Fruit fly (Drosophila melanogaster) whole organism, embryonic: ENCODE results near the gene CG9240.

Experiments used
- Asciz ChIP-seq: fragments of 200-800 bp; sonication (Bioruptor generic); optimal IDR thresholded peaks from 2 replicates; lab custom pipeline; 2017; ENCODE audit warnings: missing biosample characterization, mild to moderate bottlenecking, missing genetic modification characterization, missing genetic modification reagents
- CG10274 ChIP-seq: fragments of 200-800 bp; sonication (Bioruptor generic); optimal IDR thresholded peaks from 3 replicates; lab custom pipeline; 2017; ENCODE audit warnings: missing biosample characterization, mild to moderate bottlenecking, missing genetic modification characterization
- CG10431 ChIP-seq: fragments of 200-800 bp; sonication (Bioruptor generic); optimal IDR thresholded peaks from 3 replicates; lab custom pipeline; 2018; ENCODE audit warnings: missing biosample characterization, mild to moderate bottlenecking, missing genetic modification characterization
- CG12769 ChIP-seq: fragments of 200-800 bp; sonication (Bioruptor generic); optimal IDR thresholded peaks from 2 replicates; lab custom pipeline; 2019; ENCODE audit warnings: missing biosample characterization, mild to moderate bottlenecking, missing genetic modification characterization, moderate library complexity
- CG13296 ChIP-seq: fragments of 200-800 bp; sonication (Bioruptor generic); optimal IDR thresholded peaks from 3 replicates; lab custom pipeline; 2018; ENCODE audit warnings: missing biosample characterization, mild to moderate bottlenecking, missing genetic modification characterization
- CG15514 ChIP-seq: fragments of 200-800 bp; sonication (Bioruptor generic); optimal IDR thresholded peaks from 3 replicates; lab custom pipeline; 2017; ENCODE audit warnings: missing biosample characterization, missing genetic modification characterization, mild to moderate bottlenecking, moderate library complexity, missing genetic modification reagents
- CG15696 ChIP-seq: fragments of 200-800 bp; sonication (Bioruptor generic); optimal IDR thresholded peaks from 2 replicates; lab custom pipeline; 2019; ENCODE audit warnings: missing biosample characterization, mild to moderate bottlenecking, missing genetic modification characterization, moderate library complexity
- CG16779 ChIP-seq: fragments of 200-800 bp; sonication (Bioruptor generic); IDR thresholded peaks from 2 replicates; pipeline ENCODE4 v1.3.6; 2022; ENCODE audit warnings: missing biosample characterization, missing genetic modification characterization
- CG17359 ChIP-seq: fragments of 200-800 bp; sonication (Bioruptor generic); optimal IDR thresholded peaks from 3 replicates; lab custom pipeline; 2018; ENCODE audit warnings: missing biosample characterization, mild to moderate bottlenecking, missing genetic modification characterization, moderate library complexity
- CG18476 ChIP-seq: fragments of 200-800 bp; sonication (Bioruptor generic); optimal IDR thresholded peaks from 2 replicates; lab custom pipeline; 2016; ENCODE audit warnings: missing biosample characterization, mild to moderate bottlenecking, missing genetic modification characterization
- CG18599 ChIP-seq: fragments of 200-800 bp; sonication (Bioruptor generic); optimal IDR thresholded peaks from 3 replicates; lab custom pipeline; 2017; ENCODE audit warnings: missing biosample characterization, missing genetic modification characterization, mild to moderate bottlenecking, moderate library complexity, missing genetic modification reagents
- CG33557 ChIP-seq: fragments of 200-800 bp; sonication (Bioruptor generic); optimal IDR thresholded peaks from 2 replicates; lab custom pipeline; 2019; ENCODE audit warnings: missing biosample characterization, mild to moderate bottlenecking, missing genetic modification characterization, moderate library complexity
- CG6254 ChIP-seq: fragments of 200-800 bp; sonication (Bioruptor generic); optimal IDR thresholded peaks from 3 replicates; lab custom pipeline; 2017; ENCODE audit warnings: mild to moderate bottlenecking, missing biosample characterization, missing genetic modification reagents, missing genetic modification characterization
- CG6791 ChIP-seq: fragments of 200-800 bp; sonication (Bioruptor generic); IDR thresholded peaks from 3 replicates; pipeline ENCODE4 v1.3.6; 2022; ENCODE audit warnings: missing biosample characterization, missing genetic modification characterization; ENCODE audit not compliant: partially characterized antibody
- CG7372 ChIP-seq: fragments of 200-800 bp; sonication (Bioruptor generic); IDR thresholded peaks from 2 replicates; pipeline ENCODE4 v1.3.6; 2022; ENCODE audit warnings: missing biosample characterization, missing genetic modification characterization
- CG7839 ChIP-seq: fragments of 200-800 bp; sonication (Bioruptor generic); optimal IDR thresholded peaks from 3 replicates; lab custom pipeline; 2018; ENCODE audit warnings: missing biosample characterization, mild to moderate bottlenecking, missing genetic modification characterization, moderate library complexity
- CG9609 ChIP-seq: fragments of 200-800 bp; sonication (Bioruptor generic); optimal IDR thresholded peaks from 3 replicates; lab custom pipeline; 2016; ENCODE audit warnings: missing biosample characterization, missing genetic modification characterization
- CG9817 ChIP-seq: fragments of 200-800 bp; sonication (Bioruptor generic); optimal IDR thresholded peaks from 2 replicates; lab custom pipeline; 2018; ENCODE audit warnings: missing biosample characterization, mild to moderate bottlenecking, missing genetic modification characterization, moderate library complexity
- D ChIP-seq, 2 experiments: fragments of 200-800 bp in 1 of 2; fragments of >200 bp in 1 of 2; sonication (Bioruptor generic) in 1 of 2; optimal IDR thresholded peaks; 2 replicates in 1 of 2; 3 replicates in 1 of 2; lab custom pipeline; 2017; ENCODE audit warnings: mild to moderate bottlenecking in 1 of 2, missing biosample characterization in 1 of 2, missing genetic modification characterization in 1 of 2, missing genetic modification reagents in 1 of 2
- Dbx ChIP-seq: fragments of 200-800 bp; sonication (Bioruptor generic); IDR thresholded peaks from 3 replicates; pipeline ENCODE4 v1.3.6; 2022; ENCODE audit warnings: missing biosample characterization, missing genetic modification characterization
- Ets97D ChIP-seq: fragments of 200-800 bp; sonication (Bioruptor generic); optimal IDR thresholded peaks from 3 replicates; lab custom pipeline; 2016; ENCODE audit warnings: missing biosample characterization, missing genetic modification characterization
- HLH4C ChIP-seq: fragments of 200-800 bp; sonication (Bioruptor generic); IDR thresholded peaks from 3 replicates; pipeline ENCODE4 v1.3.6; 2022; ENCODE audit warnings: missing biosample characterization, missing genetic modification characterization; ENCODE audit not compliant: partially characterized antibody
- Hand ChIP-seq: fragments of 200-800 bp; sonication (Bioruptor generic); optimal IDR thresholded peaks from 2 replicates; lab custom pipeline; 2017; ENCODE audit warnings: mild to moderate bottlenecking, missing biosample characterization, missing genetic modification reagents, missing genetic modification characterization
- Hmr ChIP-seq: fragments of 200-800 bp; sonication (Bioruptor generic); optimal IDR thresholded peaks from 3 replicates; lab custom pipeline; 2017; ENCODE audit warnings: mild to moderate bottlenecking, missing biosample characterization, missing genetic modification reagents, missing genetic modification characterization
- Hr39 ChIP-seq: fragments of >200 bp; optimal IDR thresholded peaks from 2 replicates; lab custom pipeline; 2017
- Lhr ChIP-seq: fragments of 200-800 bp; sonication (Bioruptor generic); optimal IDR thresholded peaks from 3 replicates; lab custom pipeline; 2017; ENCODE audit warnings: mild to moderate bottlenecking, missing biosample characterization, missing genetic modification reagents, missing genetic modification characterization
- Lpt ChIP-seq: fragments of >200 bp; optimal IDR thresholded peaks from 2 replicates; lab custom pipeline; 2018; ENCODE audit warnings: missing biosample characterization, missing genetic modification characterization
- NC2β ChIP-seq: fragments of 200-800 bp; sonication (Bioruptor generic); optimal IDR thresholded peaks from 2 replicates; lab custom pipeline; 2016; ENCODE audit warnings: missing biosample characterization, missing genetic modification characterization
- Opbp ChIP-seq: fragments of 200-800 bp; sonication (Bioruptor generic); IDR thresholded peaks from 3 replicates; pipeline ENCODE4 v1.3.6; 2022; ENCODE audit warnings: missing biosample characterization, missing genetic modification characterization; ENCODE audit not compliant: partially characterized antibody
- Rx ChIP-seq: fragments of 200-800 bp; sonication (Bioruptor generic); IDR thresholded peaks from 2 replicates; pipeline ENCODE4 v1.3.6; 2022; ENCODE audit warnings: missing biosample characterization, missing genetic modification characterization
- btn ChIP-seq: fragments of 200-800 bp; sonication (Bioruptor generic); optimal IDR thresholded peaks from 2 replicates; lab custom pipeline; 2016; ENCODE audit warnings: missing biosample characterization, missing genetic modification characterization
- dmrt11E ChIP-seq: fragments of 200-800 bp; sonication (Bioruptor generic); optimal IDR thresholded peaks from 3 replicates; lab custom pipeline; 2018; ENCODE audit warnings: missing biosample characterization, mild to moderate bottlenecking, missing genetic modification characterization, moderate library complexity
- ftz-f1 ChIP-seq: fragments of 200-800 bp; sonication (Bioruptor generic); optimal IDR thresholded peaks from 2 replicates; lab custom pipeline; 2016; ENCODE audit warnings: missing biosample characterization, missing genetic modification characterization
- fu2 ChIP-seq: fragments of 200-800 bp; sonication (Bioruptor generic); optimal IDR thresholded peaks from 2 replicates; lab custom pipeline; 2016; ENCODE audit warnings: missing biosample characterization, missing genetic modification characterization
- grau ChIP-seq: fragments of 200-800 bp; optimal IDR thresholded peaks from 3 replicates; lab custom pipeline; 2019; ENCODE audit warnings: missing biosample characterization, mild to moderate bottlenecking, missing genetic modification characterization, moderate library complexity
- kah ChIP-seq: fragments of 200-800 bp; sonication (Bioruptor generic); optimal IDR thresholded peaks from 2 replicates; lab custom pipeline; 2018; ENCODE audit warnings: missing biosample characterization, mild to moderate bottlenecking, missing genetic modification characterization
- ken ChIP-seq: fragments of 200-800 bp; sonication (Bioruptor generic); IDR thresholded peaks from 3 replicates; pipeline ENCODE4 v1.3.6; 2022; ENCODE audit warnings: missing biosample characterization, missing genetic modification characterization
- lov ChIP-seq, 2 experiments: fragments of 200-800 bp in 1 of 2; fragments of >200 bp in 1 of 2; sonication (Bioruptor generic) in 1 of 2; IDR thresholded peaks in 1 of 2; optimal IDR thresholded peaks in 1 of 2; 2 replicates in 1 of 2; 3 replicates in 1 of 2; pipeline versions ENCODE4 v1.3.6 to Lab custom; 2017 to 2022; ENCODE audit warnings: missing biosample characterization in 1 of 2, missing genetic modification characterization in 1 of 2
- onecut ChIP-seq: fragments of 200-800 bp; sonication (Bioruptor generic); IDR thresholded peaks from 2 replicates; pipeline ENCODE4 v1.3.6; 2022; ENCODE audit warnings: missing biosample characterization, missing genetic modification characterization
- phol ChIP-seq: fragments of 200-800 bp; sonication (Bioruptor generic); optimal IDR thresholded peaks from 3 replicates; lab custom pipeline; 2018; ENCODE audit warnings: missing biosample characterization, mild to moderate bottlenecking, missing genetic modification characterization, moderate library complexity
- pzg ChIP-seq: fragments of 200-800 bp; sonication (Bioruptor generic); optimal IDR thresholded peaks from 3 replicates; lab custom pipeline; 2018; ENCODE audit warnings: missing biosample characterization, mild to moderate bottlenecking, missing genetic modification characterization, moderate library complexity
- row ChIP-seq: fragments of 200-800 bp; sonication (Bioruptor generic); IDR thresholded peaks from 3 replicates; pipeline ENCODE4 v1.3.6; 2022; ENCODE audit warnings: missing biosample characterization, missing genetic modification characterization
- sens ChIP-seq: fragments of 200-800 bp; sonication (Bioruptor generic); peaks from one replicate; lab custom pipeline; 2016; ENCODE audit warnings: missing biosample characterization, missing genetic modification characterization
- sima ChIP-seq: fragments of 200-800 bp; sonication (Bioruptor generic); optimal IDR thresholded peaks from 2 replicates; lab custom pipeline; 2016; ENCODE audit warnings: missing biosample characterization, missing genetic modification characterization
- slp2 ChIP-seq: fragments of 200-800 bp; sonication (Bioruptor generic); optimal IDR thresholded peaks from 2 replicates; lab custom pipeline; 2016; ENCODE audit warnings: missing biosample characterization, missing genetic modification characterization
- vvl ChIP-seq: fragments of 200-800 bp; sonication (Bioruptor generic); IDR thresholded peaks from 2 replicates; pipeline ENCODE4 v1.3.6; 2022; ENCODE audit warnings: missing biosample characterization, missing genetic modification characterization
- wdn ChIP-seq: fragments of 200-800 bp; sonication (Bioruptor generic); IDR thresholded peaks from 2 replicates; pipeline ENCODE4 v1.3.6; 2022; ENCODE audit warnings: missing biosample characterization, missing genetic modification characterization
- z ChIP-seq: fragments of 200-800 bp; sonication (Bioruptor generic); IDR thresholded peaks from 3 replicates; pipeline ENCODE4 v1.3.6; 2022; ENCODE audit warnings: missing biosample characterization, missing genetic modification characterization
- zfh1 ChIP-seq: fragments of 200-800 bp; sonication (Bioruptor generic); IDR thresholded peaks from 3 replicates; pipeline ENCODE4 v1.3.6; 2022; ENCODE audit warnings: missing biosample characterization, missing genetic modification characterization

The CG9240 gene

dm6 chrX:15696854-15697540 lies 4.1 kb downstream of the CG9240 start, which contains the start of gene CG8128 (continued):
- TF ChIP-seq wdn (GFP tag; lab: Robert Waterston, UW) (no peak), lov (optimal IDR thresholded peaks at IDR 0.05; lab: Kevin White, UChicago) (no peak), lov (GFP tag; IDR thresholded peaks at IDR 0.05; lab: Robert Waterston, UW) (no peak), CG15514 (GFP tag; lab: Kevin White, UChicago) (peak; percentile 64), CG12769 (tag; lab: Kevin White, UChicago) (no peak), CG18599 (GFP tag; lab: Kevin White, UChicago) (no peak), CG7839 (tag; lab: Kevin White, UChicago) (peak; percentile 16), kah (GFP tag; lab: Kevin White, UChicago) (no peak), Asciz (GFP tag; lab: Kevin White, UChicago) (no peak), Rx (GFP tag; lab: Robert Waterston, UW) (no peak), z (GFP tag; lab: Robert Waterston, UW) (no peak), onecut (GFP tag; lab: Robert Waterston, UW) (no peak), pzg (GFP tag; lab: Kevin White, UChicago) (peak; percentile 45), slp2 (no peak), Hmr (GFP tag; lab: Kevin White, UChicago) (no peak), Ets97D (GFP tag; lab: Kevin White, UChicago) (peak; percentile 12), CG9817 (no peak), btn (GFP tag; lab: Kevin White, UChicago) (no peak), CG9609 (GFP tag; lab: Kevin White, UChicago) (no peak), sens (GFP tag; lab: Kevin White, UChicago) (peak; percentile 79), CG10431 (GFP tag; lab: Kevin White, UChicago) (no peak), grau (tag; lab: Kevin White, UChicago) (no peak), CG17359 (tag; lab: Kevin White, UChicago) (no peak), ftz-f1 (GFP tag; lab: Kevin White, UChicago) (no peak), sima (GFP tag; lab: Kevin White, UChicago) (no peak), vvl (GFP tag; lab: Robert Waterston, UW) (no peak), NC2β (no peak), Lpt (GFP tag; lab: Kevin White, UChicago) (no peak), CG7372 (GFP tag; lab: Robert Waterston, UW) (no peak), CG16779 (GFP tag; lab: Robert Waterston, UW) (no peak), Hr39 (lab: Kevin White, UChicago) (no peak), ken (no peak), D (optimal IDR thresholded peaks at IDR 0.05; lab: Kevin White, UChicago) (no peak), D (GFP tag; optimal IDR thresholded peaks at IDR 0.05; lab: Kevin White, UChicago) (no peak), CG18476 (GFP tag; lab: Kevin White, UChicago) (no peak), Opbp (GFP tag; lab: Robert Waterston, UW) (0 out of 3 replicates have a peak, but pooled peaks have one; percentile 39), CG15696 (no peak), Dbx (GFP tag; lab: Robert Waterston, UW) (no peak), CG33557 (GFP tag; lab: Kevin White, UChicago) (no peak), dmrt11E (tag; lab: Kevin White, UChicago) (no peak), CG10274 (GFP tag; lab: Kevin White, UChicago) (no peak), fu2 (no peak), Hand (GFP tag; lab: Kevin White, UChicago) (no peak), zfh1 (no peak), CG6791 (GFP tag; lab: Robert Waterston, UW) (no peak), HLH4C (GFP tag; lab: Robert Waterston, UW) (no peak), Lhr (GFP tag; lab: Kevin White, UChicago) (no peak), CG13296 (GFP tag; lab: Kevin White, UChicago) (no peak), phol (tag; lab: Kevin White, UChicago) (peak; percentile 15), CG6254 (no peak), row (peak; percentile 78)
